Worm (Caenorhabditis elegans): ENCODE data around the gene nhr-22.

Gene nhr-22

DNA sequence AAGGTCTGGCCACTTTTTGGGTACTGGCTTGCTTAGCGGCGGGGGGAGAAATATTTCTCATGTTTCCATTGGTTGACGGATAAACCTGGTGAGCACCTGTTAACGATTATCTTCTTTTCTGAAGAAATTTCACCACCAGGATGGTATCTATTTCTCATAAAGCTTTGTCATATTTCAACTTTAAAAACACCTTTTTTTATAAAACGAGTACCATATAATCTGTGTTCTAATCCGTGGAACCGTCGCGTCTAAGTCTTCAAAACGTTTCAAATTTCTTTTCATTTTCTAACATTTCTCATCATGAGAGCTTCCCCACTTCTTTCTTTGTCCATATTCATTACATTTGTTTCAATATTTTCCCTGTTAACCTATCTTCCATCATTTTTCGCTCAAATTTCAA is 23.6 kb downstream of the nhr-22 start, which contains the start of gene col-75:
Gene col-75 (plus strand): TSS at position 301 of the 400 bp plus-strand sequence.
- TF ChIP-seq egl-18 (GFP tag; IDR thresholded peaks at IDR 0.05) (no peak), ztf-6 (GFP tag; IDR thresholded peaks at IDR 0.05) (no peak), madf-10 (tag; optimal IDR thresholded peaks at IDR 0.05) (no peak), snpc-3.4 (tag; optimal IDR thresholded peaks at IDR 0.05) (no peak), B0035.1 (tag; optimal IDR thresholded peaks at IDR 0.05) (no peak), lin-40 (tag; optimal IDR thresholded peaks at IDR 0.05) (no peak), madf-6 (GFP tag; IDR thresholded peaks at IDR 0.05) (no peak), chd-7 (tag; optimal IDR thresholded peaks at IDR 0.05) (no peak), Y53F4B.3 (GFP tag; IDR thresholded peaks at IDR 0.05) (no peak), F57A8.1 (GFP tag; optimal IDR thresholded peaks at IDR 0.05) (no peak), F23B12.7 (tag; optimal IDR thresholded peaks at IDR 0.05; ENCODE audit: insufficient read depth) (no peak), ceh-100 (GFP tag; IDR thresholded peaks at IDR 0.05) (no peak), ztf-25 (GFP tag; IDR thresholded peaks at IDR 0.05) (no peak)

DNA sequence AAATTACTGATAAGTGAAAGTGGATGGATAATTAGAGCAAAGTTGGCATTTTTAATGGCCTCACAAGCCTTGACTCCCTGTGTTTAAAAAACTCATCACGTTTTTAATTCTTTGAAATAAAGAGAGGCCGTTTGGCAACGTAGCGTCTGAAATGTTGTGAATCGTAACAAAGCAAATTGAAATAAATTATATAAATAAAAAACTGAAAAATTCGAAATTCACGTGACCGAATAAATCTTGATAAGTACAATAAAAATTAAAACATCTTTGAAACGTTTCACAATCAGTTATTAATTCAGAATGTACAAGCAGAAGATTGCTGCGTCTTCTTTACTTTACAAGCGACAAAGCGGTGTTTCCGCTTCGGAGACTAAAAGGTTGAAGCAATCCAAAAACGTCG is 26.8 kb downstream of the nhr-22 start, which contains the start of gene K03H9.3:
Gene K03H9.3 (plus strand): TSS at position 301 of the 400 bp plus-strand sequence.
- TF ChIP-seq dpl-1 (GFP tag; optimal IDR thresholded peaks at IDR 0.05) (no peak), sdz-38 (tag; optimal IDR thresholded peaks at IDR 0.05) (no peak)

DNA sequence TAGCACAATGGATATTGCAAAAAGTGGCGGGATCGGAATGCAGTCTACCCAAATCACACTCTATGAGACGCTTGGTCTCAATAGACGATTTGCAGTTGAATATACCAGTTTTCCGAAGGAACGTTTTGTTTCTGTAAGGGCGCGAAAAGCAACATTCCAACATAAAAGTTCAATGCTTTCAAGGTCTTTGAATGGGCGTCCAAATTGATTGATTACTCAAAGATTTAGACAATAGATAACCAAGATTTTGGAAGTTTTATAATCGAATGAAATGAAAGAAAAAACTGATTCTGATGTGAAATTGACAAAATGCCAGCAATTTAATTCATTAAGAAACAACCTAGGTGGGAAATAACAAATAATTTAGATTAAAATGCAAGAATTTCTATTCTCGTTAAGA is 30.4 kb downstream of the nhr-22 start:
- TF ChIP-seq bed-2 (GFP tag; IDR thresholded peaks at IDR 0.05) (no peak), lin-40 (tag; optimal IDR thresholded peaks at IDR 0.05) (no peak), attf-3 (GFP tag; conservative IDR thresholded peaks at IDR 0.05) (no peak), rpc-1 (optimal IDR thresholded peaks at IDR 0.05) (no peak), rpc-1 (tag; optimal IDR thresholded peaks at IDR 0.05) (no peak), F49E8.2 (tag; optimal IDR thresholded peaks at IDR 0.05; ENCODE audit: insufficient read depth) (no peak), nhr-120 (GFP tag; IDR thresholded peaks at IDR 0.05) (no peak), zfh-2 (GFP tag; conservative IDR thresholded peaks at IDR 0.05) (no peak), mel-28 (tag; optimal IDR thresholded peaks at IDR 0.05; ENCODE audit: borderline replicate concordance) (no peak), bed-1 (GFP tag; IDR thresholded peaks at IDR 0.05) (no peak)

DNA sequence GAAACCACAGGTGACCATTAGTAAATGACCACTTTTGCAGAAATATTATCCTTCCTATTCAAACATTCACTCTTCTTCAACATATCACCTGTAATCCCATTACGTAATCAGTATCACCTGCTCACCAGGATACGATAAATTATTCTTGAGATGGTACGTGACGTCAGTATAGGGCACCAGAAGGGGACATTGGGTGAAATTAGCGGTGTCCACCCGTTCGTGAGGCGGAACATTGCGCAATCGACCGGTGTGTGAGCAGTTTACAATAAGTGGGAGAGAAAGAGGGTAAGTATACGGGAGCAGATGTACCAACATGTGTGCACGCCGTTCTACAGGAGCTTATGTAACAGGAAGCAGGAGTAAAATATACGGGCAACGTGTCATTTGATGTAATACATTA is 31.6 kb downstream of the nhr-22 start:
- TF ChIP-seq let-607 (tag; optimal IDR thresholded peaks at IDR 0.05) (no peak), ztf-22 (GFP tag; optimal IDR thresholded peaks at IDR 0.05) (no peak), atf-7 (tag; optimal IDR thresholded peaks at IDR 0.05) (no peak), hlh-26 (GFP tag; conservative IDR thresholded peaks at IDR 0.05) (no peak), nhr-90 (tag; optimal IDR thresholded peaks at IDR 0.05) (no peak), madf-3 (GFP tag; IDR thresholded peaks at IDR 0.05) (no peak), F57A8.1 (GFP tag; optimal IDR thresholded peaks at IDR 0.05) (no peak), F49E8.2 (tag; optimal IDR thresholded peaks at IDR 0.05; ENCODE audit: insufficient read depth) (no peak), snpc-3.4 (tag; optimal IDR thresholded peaks at IDR 0.05) (no peak), attf-3 (GFP tag; conservative IDR thresholded peaks at IDR 0.05) (no peak), lin-26 (GFP tag; IDR thresholded peaks at IDR 0.05) (no peak), lag-1 (GFP tag; IDR thresholded peaks at IDR 0.05) (no peak), efl-1 (GFP tag; optimal IDR thresholded peaks at IDR 0.05) (no peak), fkh-3 (tag; optimal IDR thresholded peaks at IDR 0.05) (no peak), madf-6 (GFP tag; IDR thresholded peaks at IDR 0.05) (no peak), madf-10 (tag; optimal IDR thresholded peaks at IDR 0.05) (no peak), rcor-1 (GFP tag; IDR thresholded peaks at IDR 0.05) (no peak), ztf-26 (tag; optimal IDR thresholded peaks at IDR 0.05) (no peak), ccch-3 (GFP tag; optimal IDR thresholded peaks at IDR 0.05) (no peak)
